Worm (Caenorhabditis elegans) whole organism, L4 larva: ENCODE data around the gene sli-1.

Experiments used
- ces-1 ChIP-seq: fragments of 150-350 bp; sonication (generic microtip); optimal IDR thresholded peaks from 4 replicates; lab custom pipeline; 2014; ENCODE audit warnings: missing biosample characterization, missing genetic modification reagents, missing genetic modification characterization
- nhr-102 ChIP-seq: sonication (generic microtip); optimal IDR thresholded peaks from 2 replicates; lab custom pipeline; 2016; ENCODE audit warnings: mild to moderate bottlenecking, missing genetic modification characterization, moderate library complexity, missing compliant biosample characterization

- no peak for TF ChIP-seq ces-1
- no peak for TF ChIP-seq nhr-102 (tag; lab: Kevin White, UChicago)
These were observed 55.2 kb downstream of the sli-1 start, which contains the start of gene T19D7.6 for ce11 chrX:670603-671002.
